Worm (Caenorhabditis elegans) whole organism, L3 larva: ENCODE measurements around the gene hsd-3.
A peak's percentile ranks its signal among the peaks of the same experiment; 100 is the strongest.

Experiments used
- ZK546.5 ChIP-seq: sonication (generic microtip); optimal IDR thresholded peaks from 2 replicates; lab custom pipeline; 2017; ENCODE audit warnings: missing biosample characterization, missing genetic modification characterization
- ceh-16 ChIP-seq: sonication (generic microtip); optimal IDR thresholded peaks from 2 replicates; lab custom pipeline; 2017; ENCODE audit warnings: missing biosample characterization, missing genetic modification characterization
- ceh-28 ChIP-seq: fragments of 150-350 bp; optimal IDR thresholded peaks from 2 replicates; lab custom pipeline; 2014; ENCODE audit warnings: missing biosample characterization, missing genetic modification reagents, missing genetic modification characterization
- ceh-82 ChIP-seq: fragments of 150-350 bp; optimal IDR thresholded peaks from 2 replicates; lab custom pipeline; 2014; ENCODE audit warnings: missing biosample characterization, missing genetic modification characterization
- ceh-9 ChIP-seq: sonication (generic microtip); optimal IDR thresholded peaks from 2 replicates; lab custom pipeline; 2018; ENCODE audit warnings: missing biosample characterization, missing genetic modification characterization
- daf-12 ChIP-seq: fragments of 150-350 bp; optimal IDR thresholded peaks from 2 replicates; lab custom pipeline; 2014; ENCODE audit warnings: missing biosample characterization, missing genetic modification reagents, missing genetic modification characterization
- egl-5 ChIP-seq: fragments of 150-350 bp; optimal IDR thresholded peaks from 2 replicates; lab custom pipeline; 2017; ENCODE audit warnings: missing biosample characterization, missing genetic modification reagents, missing genetic modification characterization, inconsistent platforms
- elt-2 ChIP-seq: sonication (generic microtip); optimal IDR thresholded peaks from 2 replicates; lab custom pipeline; 2016; ENCODE audit warnings: missing genetic modification reagents, mild to moderate bottlenecking, missing genetic modification characterization, missing compliant biosample characterization
- elt-3 ChIP-seq, 3 experiments: fragments of 150-350 bp in 1 of 3; sonication (generic microtip) in 2 of 3; optimal IDR thresholded peaks; 2 replicates in 2 of 3; 4 replicates in 1 of 3; lab custom pipeline; 2014 to 2017; ENCODE audit warnings: missing biosample characterization in 3 of 3, missing genetic modification characterization in 3 of 3
- fkh-2 ChIP-seq: fragments of 150-350 bp; optimal IDR thresholded peaks from 2 replicates; lab custom pipeline; 2014; ENCODE audit warnings: missing biosample characterization, missing genetic modification reagents, missing genetic modification characterization
- fos-1 ChIP-seq: fragments of 150-350 bp; optimal IDR thresholded peaks from 2 replicates; lab custom pipeline; 2014; ENCODE audit warnings: missing biosample characterization, missing genetic modification characterization
- hmg-11 ChIP-seq: sonication (generic microtip); optimal IDR thresholded peaks from 2 replicates; lab custom pipeline; 2016; ENCODE audit warnings: missing genetic modification characterization, missing compliant biosample characterization
- jun-1 ChIP-seq: fragments of 150-350 bp; optimal IDR thresholded peaks from 2 replicates; lab custom pipeline; 2014; ENCODE audit warnings: missing biosample characterization, missing genetic modification reagents, missing genetic modification characterization
- lin-39 ChIP-seq: fragments of 150-350 bp; optimal IDR thresholded peaks from 2 replicates; lab custom pipeline; 2018; ENCODE audit warnings: missing biosample characterization, missing genetic modification reagents, missing genetic modification characterization
- lsy-12 ChIP-seq: sonication (generic microtip); optimal IDR thresholded peaks from 2 replicates; lab custom pipeline; 2016; ENCODE audit warnings: mild to moderate bottlenecking, missing genetic modification characterization, missing compliant biosample characterization
- mdl-1 ChIP-seq: fragments of 150-350 bp; optimal IDR thresholded peaks from 2 replicates; lab custom pipeline; 2014; ENCODE audit warnings: missing biosample characterization, missing genetic modification characterization
- mml-1 ChIP-seq: fragments of 150-350 bp; sonication (generic microtip); optimal IDR thresholded peaks from 3 replicates; lab custom pipeline; 2014; ENCODE audit warnings: missing biosample characterization, missing genetic modification characterization
- nfya-1 ChIP-seq: sonication (generic microtip); optimal IDR thresholded peaks from 2 replicates; lab custom pipeline; 2017; ENCODE audit warnings: missing genetic modification characterization, mild to moderate bottlenecking, missing compliant biosample characterization, antibody characterized with exemption, moderate library complexity; ENCODE audit not compliant: insufficient read depth
- nhr-11 ChIP-seq: fragments of 150-350 bp; optimal IDR thresholded peaks from 2 replicates; lab custom pipeline; 2014; ENCODE audit warnings: missing biosample characterization, missing genetic modification characterization
- nhr-12 ChIP-seq: fragments of 150-350 bp; optimal IDR thresholded peaks from 2 replicates; lab custom pipeline; 2014; ENCODE audit warnings: missing biosample characterization, missing genetic modification characterization
- nhr-23 ChIP-seq: fragments of 150-350 bp; optimal IDR thresholded peaks from 2 replicates; lab custom pipeline; 2014; ENCODE audit warnings: missing biosample characterization, missing genetic modification reagents, missing genetic modification characterization
- nhr-237 ChIP-seq: fragments of 150-350 bp; optimal IDR thresholded peaks from 2 replicates; lab custom pipeline; 2014; ENCODE audit warnings: missing biosample characterization, missing genetic modification characterization
- nhr-25 ChIP-seq: sonication (generic microtip); optimal IDR thresholded peaks from 2 replicates; lab custom pipeline; 2017; ENCODE audit warnings: missing biosample characterization, missing genetic modification characterization
- nhr-28 ChIP-seq: fragments of 150-350 bp; optimal IDR thresholded peaks from 2 replicates; lab custom pipeline; 2014; ENCODE audit warnings: missing biosample characterization, missing genetic modification characterization
- nhr-67 ChIP-seq: fragments of 150-350 bp; optimal IDR thresholded peaks from 2 replicates; lab custom pipeline; 2014; ENCODE audit warnings: missing biosample characterization, missing genetic modification characterization
- nhr-76 ChIP-seq: fragments of 150-350 bp; sonication (generic microtip); optimal IDR thresholded peaks from 5 replicates; lab custom pipeline; 2014; ENCODE audit warnings: missing biosample characterization, missing genetic modification characterization
- nhr-77 ChIP-seq: fragments of 150-350 bp; optimal IDR thresholded peaks from 2 replicates; lab custom pipeline; 2014; ENCODE audit warnings: missing biosample characterization, missing genetic modification characterization
- pha-4 ChIP-seq: fragments of 150-350 bp; optimal IDR thresholded peaks from 2 replicates; lab custom pipeline; 2014; ENCODE audit warnings: missing biosample characterization, missing genetic modification reagents, missing genetic modification characterization
- pqm-1 ChIP-seq: fragments of 150-350 bp; optimal IDR thresholded peaks from 2 replicates; lab custom pipeline; 2017; ENCODE audit warnings: missing biosample characterization, missing genetic modification characterization, inconsistent platforms
- sea-2 ChIP-seq: fragments of 150-350 bp; sonication (generic microtip); optimal IDR thresholded peaks from 4 replicates; lab custom pipeline; 2014; ENCODE audit warnings: missing biosample characterization, missing genetic modification reagents, missing genetic modification characterization
- skn-1 ChIP-seq: fragments of 150-350 bp; optimal IDR thresholded peaks from 2 replicates; lab custom pipeline; 2014; ENCODE audit warnings: missing biosample characterization, missing genetic modification characterization
- tbx-2 ChIP-seq: sonication (generic microtip); optimal IDR thresholded peaks from 2 replicates; lab custom pipeline; 2016; ENCODE audit warnings: mild to moderate bottlenecking, missing genetic modification characterization, missing compliant biosample characterization
- unc-39 ChIP-seq: sonication (generic microtip); optimal IDR thresholded peaks from 4 replicates; lab custom pipeline; 2017; ENCODE audit warnings: missing biosample characterization, missing genetic modification characterization
- unc-62 ChIP-seq: fragments of 150-350 bp; sonication (generic microtip); optimal IDR thresholded peaks from 4 replicates; lab custom pipeline; 2014; ENCODE audit warnings: missing biosample characterization, missing genetic modification reagents, missing genetic modification characterization
- zag-1 ChIP-seq: fragments of 150-350 bp; optimal IDR thresholded peaks from 2 replicates; lab custom pipeline; 2014; ENCODE audit warnings: missing biosample characterization, missing genetic modification characterization
- ztf-11 ChIP-seq: fragments of 150-350 bp; optimal IDR thresholded peaks from 2 replicates; lab custom pipeline; 2014; ENCODE audit warnings: missing biosample characterization, missing genetic modification characterization
- ztf-4 ChIP-seq: fragments of 150-350 bp; optimal IDR thresholded peaks from 2 replicates; lab custom pipeline; 2014; ENCODE audit warnings: missing biosample characterization, missing genetic modification characterization

The hsd-3 gene

DNA sequence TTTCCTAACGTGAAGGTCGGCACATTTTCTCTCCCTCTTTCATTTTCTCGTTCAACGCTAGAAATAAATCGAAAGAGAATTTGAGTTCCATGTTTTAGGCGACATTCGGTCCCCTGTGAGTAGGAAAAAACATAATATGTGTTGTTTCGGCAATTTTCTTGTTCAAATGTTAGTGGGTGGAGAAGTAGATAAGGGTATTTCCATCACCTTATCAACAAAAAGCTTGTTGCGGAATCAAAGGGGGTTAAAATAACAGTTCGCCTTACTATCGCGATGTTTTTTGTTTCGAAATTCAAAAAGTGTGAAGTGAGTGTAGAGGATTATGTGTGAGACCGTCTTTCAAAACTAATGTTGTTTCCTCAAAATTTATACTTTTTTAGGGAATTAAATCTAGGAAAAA, 27.5 kb upstream of the hsd-3 start:
- TF ChIP-seq unc-62 (GFP tag; lab: Kevin White, UChicago) (no peak), lsy-12 (tag; lab: Kevin White, UChicago) (no peak), nfya-1 (tag; lab: Kevin White, UChicago) (no peak), nhr-12 (tag; lab: Kevin White, UChicago) (no peak), ceh-28 (tag; lab: Kevin White, UChicago) (no peak), pqm-1 (peak; percentile 32), ztf-4 (tag; lab: Kevin White, UChicago) (no peak), fos-1 (tag; lab: Kevin White, UChicago) (no peak), skn-1 (tag; lab: Kevin White, UChicago) (no peak), unc-39 (no peak), ceh-9 (tag; lab: Kevin White, UChicago) (no peak), pha-4 (tag; lab: Kevin White, UChicago) (no peak), mdl-1 (tag; lab: Kevin White, UChicago) (no peak), nhr-237 (no peak), elt-2 (tag; lab: Kevin White, UChicago) (peak; percentile 56), nhr-25 (tag; lab: Kevin White, UChicago) (no peak), nhr-28 (tag; lab: Kevin White, UChicago) (no peak), fkh-2 (tag; lab: Kevin White, UChicago) (no peak)

DNA sequence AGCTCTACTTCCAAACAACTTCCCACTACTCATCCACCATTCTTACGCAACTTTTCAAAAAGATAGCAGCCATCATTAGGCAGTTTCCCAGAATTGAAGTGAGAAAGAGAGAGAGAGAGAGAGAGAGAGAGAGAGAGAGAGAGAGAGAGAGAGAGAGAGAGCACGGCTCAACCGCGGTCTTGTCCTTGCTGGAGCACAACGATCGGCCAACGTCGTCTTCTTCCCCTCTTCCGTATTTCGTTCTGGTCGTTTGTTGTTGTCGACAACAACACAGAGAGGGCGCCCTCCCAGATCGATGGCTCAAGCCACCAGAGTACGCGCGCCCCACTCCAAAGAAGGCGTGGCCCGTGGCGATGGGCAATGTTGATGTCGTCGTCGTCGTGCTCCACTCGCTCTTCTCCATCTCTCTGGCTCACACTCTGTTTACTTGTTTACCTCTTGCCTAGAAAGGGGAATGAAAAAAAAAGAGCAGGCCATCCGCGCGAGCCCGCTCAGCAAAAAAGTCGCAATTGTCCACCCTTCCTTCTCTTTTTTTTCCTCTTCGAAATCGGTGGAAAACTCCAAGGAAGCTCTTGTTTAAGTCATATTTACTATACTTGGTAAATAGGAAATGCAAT, 27.0 kb upstream of the hsd-3 start:
- TF ChIP-seq sea-2 (GFP tag; lab: Kevin White, UChicago) = no peak
- no peak for TF ChIP-seq jun-1 (tag; lab: Kevin White, UChicago)
- TF ChIP-seq nhr-11 (tag; lab: Kevin White, UChicago) = peak; percentile 42
- TF ChIP-seq ztf-11 (tag; lab: Kevin White, UChicago) = no peak
- no peak for TF ChIP-seq ceh-9 (tag; lab: Kevin White, UChicago)
- no peak for TF ChIP-seq egl-5
- TF ChIP-seq mml-1 (tag; lab: Kevin White, UChicago) = no peak
- peak; percentile 37 for TF ChIP-seq hmg-11 (tag; lab: Kevin White, UChicago)
- no peak for TF ChIP-seq mdl-1 (tag; lab: Kevin White, UChicago)
- peak; percentile 9 for TF ChIP-seq ceh-28 (tag; lab: Kevin White, UChicago)
- TF ChIP-seq tbx-2 (tag; lab: Kevin White, UChicago) = peak; percentile 39
- no peak for TF ChIP-seq elt-2 (tag; lab: Kevin White, UChicago)
- TF ChIP-seq fkh-2 (tag; lab: Kevin White, UChicago) = no peak
- TF ChIP-seq ceh-82 (tag; lab: Kevin White, UChicago) = no peak
- no peak for TF ChIP-seq nhr-28 (tag; lab: Kevin White, UChicago)
- no peak for TF ChIP-seq daf-12
- TF ChIP-seq zag-1 (tag; lab: Kevin White, UChicago) = peak; percentile 63
- TF ChIP-seq nfya-1 (tag; lab: Kevin White, UChicago) = peak; percentile 67
- TF ChIP-seq ztf-4 (tag; lab: Kevin White, UChicago) = no peak
- no peak for TF ChIP-seq pqm-1
- TF ChIP-seq nhr-67 = no peak
- TF ChIP-seq lin-39 (tag; lab: Kevin White, UChicago) = peak; percentile 89

DNA sequence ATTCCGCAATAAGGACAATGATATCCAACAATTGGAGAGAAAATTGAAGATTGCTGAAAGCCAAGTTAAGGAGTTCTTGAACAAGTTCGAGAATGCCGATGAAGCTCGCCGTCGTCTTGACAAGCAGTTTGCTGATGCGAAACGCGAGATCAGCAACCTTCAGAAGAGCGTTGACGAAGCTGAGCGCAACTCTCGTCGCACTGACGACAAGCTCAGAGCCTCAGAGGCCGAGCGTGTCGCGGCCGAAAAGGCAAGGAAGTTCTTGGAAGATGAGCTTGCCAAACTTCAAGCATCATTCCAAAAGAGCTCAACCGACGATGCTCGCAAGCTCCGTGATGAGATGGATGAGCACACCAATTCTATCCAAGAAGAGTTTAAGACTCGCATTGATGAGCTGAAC, 22.7 kb upstream of the hsd-3 start:
- TF ChIP-seq zag-1 (tag; lab: Kevin White, UChicago) (no peak), ZK546.5 (tag; lab: Kevin White, UChicago) (no peak), elt-3 (tag; optimal IDR thresholded peaks at IDR 0.05; lab: Kevin White, UChicago) (no peak), pha-4 (tag; lab: Kevin White, UChicago) (no peak), nhr-67 (no peak), nhr-23 (tag; lab: Kevin White, UChicago) (no peak), unc-62 (GFP tag; lab: Kevin White, UChicago) (no peak), nhr-237 (no peak)

DNA sequence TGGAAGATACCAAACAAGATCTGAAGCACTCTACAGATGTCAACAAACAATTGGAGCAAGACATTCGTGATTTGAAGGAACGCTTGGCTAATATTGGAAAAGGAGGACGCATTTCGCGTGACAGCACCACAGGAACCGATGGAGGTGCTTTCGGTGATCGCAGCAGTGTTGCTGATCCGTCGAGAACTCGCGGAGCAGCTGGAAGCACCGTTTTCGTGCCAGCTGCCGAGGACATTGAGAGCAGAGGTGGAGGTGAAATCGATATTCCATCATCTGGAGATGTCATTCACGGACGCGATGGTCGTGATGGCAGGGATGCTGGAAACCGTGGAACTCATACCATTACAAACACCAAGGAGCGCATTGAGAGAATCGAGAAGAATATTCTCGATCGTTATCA, 21.5 kb upstream of the hsd-3 start:
- TF ChIP-seq egl-5 (no peak), ceh-82 (tag; lab: Kevin White, UChicago) (no peak), nhr-28 (tag; lab: Kevin White, UChicago) (no peak), ZK546.5 (tag; lab: Kevin White, UChicago) (no peak), nfya-1 (tag; lab: Kevin White, UChicago) (no peak), pha-4 (tag; lab: Kevin White, UChicago) (no peak), nhr-77 (tag; lab: Kevin White, UChicago) (no peak), nhr-25 (tag; lab: Kevin White, UChicago) (no peak), ceh-28 (tag; lab: Kevin White, UChicago) (no peak), ceh-16 (tag; lab: Kevin White, UChicago) (no peak), nhr-76 (no peak), fkh-2 (tag; lab: Kevin White, UChicago) (no peak)
